Fruit fly (Drosophila melanogaster) whole organism: ENCODE data around the gene Catsup.

Source experiments
- CG8478 ChIP-seq: fragments of >200 bp; optimal IDR thresholded peaks from 2 replicates; lab custom pipeline; 2018; ENCODE audit warnings: inconsistent platforms
- Dll ChIP-seq: fragments of >200 bp; optimal IDR thresholded peaks from 2 replicates; lab custom pipeline; 2017
- EcR ChIP-seq, 2 experiments: fragments of >200 bp; optimal IDR thresholded peaks; 2 replicates each; lab custom pipeline; 2017; ENCODE audit warnings: missing biosample characterization in 2 of 2, missing genetic modification characterization in 2 of 2, missing genetic modification reagents in 2 of 2
- psq ChIP-seq: fragments of >200 bp; optimal IDR thresholded peaks from 2 replicates; lab custom pipeline; 2017
- usp ChIP-seq: fragments of >200 bp; optimal IDR thresholded peaks from 2 replicates; lab custom pipeline; 2017; ENCODE audit warnings: missing biosample characterization, missing genetic modification characterization, mixed read lengths

DNA sequence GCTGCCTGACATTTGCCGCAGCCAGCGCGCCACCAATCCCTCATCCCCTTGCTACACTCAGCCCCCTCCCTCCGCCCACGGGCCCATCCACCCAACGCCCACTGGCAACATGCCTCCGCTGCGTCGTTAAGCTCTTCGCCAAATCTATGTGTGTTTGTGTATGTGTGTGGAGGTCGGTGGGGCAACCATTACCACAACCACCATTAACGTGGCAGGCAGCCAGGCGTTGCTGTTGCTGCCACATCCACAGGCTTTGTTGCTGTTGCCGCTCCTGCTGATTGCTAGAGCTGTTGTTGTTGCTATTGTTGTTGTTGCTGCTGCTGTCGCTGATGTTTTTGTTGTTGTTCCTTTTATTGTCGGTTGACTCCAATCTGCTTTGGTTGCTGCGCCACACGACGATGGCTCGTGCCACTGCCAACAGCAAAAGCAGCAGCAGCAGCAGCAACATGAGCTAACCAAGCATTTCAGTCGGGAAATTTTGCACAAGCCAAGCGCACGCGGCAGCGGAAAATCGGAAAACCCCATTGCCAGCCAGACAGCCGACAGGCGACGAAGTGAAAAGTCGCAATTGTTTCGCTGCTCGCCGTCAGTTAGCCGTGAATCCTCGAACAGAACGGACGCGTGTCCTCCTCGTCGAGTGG lies 14.3 kb upstream of the Catsup start, which contains the start of gene Sidpn:
- TF ChIP-seq EcR (GFP tag; optimal IDR thresholded peaks at IDR 0.05; lab: Kevin White, UChicago), result no peak
- TF ChIP-seq psq (lab: Kevin White, UChicago), result no peak
- TF ChIP-seq CG8478 (lab: Kevin White, UChicago), result no peak
- TF ChIP-seq Dll (lab: Kevin White, UChicago), result no peak
- no peak for TF ChIP-seq usp (GFP tag; lab: Kevin White, UChicago)
